Fruit fly (Drosophila melanogaster): ENCODE results near the gene sima.

sima gene

dm6 chr3R:30109380-30109779 is 51.3 kb downstream of the sima start:
- TF ChIP-seq gl (tag; optimal IDR thresholded peaks at IDR 0.05) (no peak), CG4496 (GFP tag; IDR thresholded peaks at IDR 0.05) (no peak), Pif1A (GFP tag; optimal IDR thresholded peaks at IDR 0.05) (no peak), CG34367 (tag; optimal IDR thresholded peaks at IDR 0.05) (no peak), Ets98B (GFP tag; IDR thresholded peaks at IDR 0.05) (no peak), CG32121 (GFP tag; IDR thresholded peaks at IDR 0.05) (no peak), CG12605 (GFP tag; IDR thresholded peaks at IDR 0.05) (no peak), CG15710 (tag; optimal IDR thresholded peaks at IDR 0.05) (no peak), Snoo (tag; optimal IDR thresholded peaks at IDR 0.05) (no peak), CG9948 (tag; optimal IDR thresholded peaks at IDR 0.05) (no peak), CG8301 (tag; optimal IDR thresholded peaks at IDR 0.05) (no peak), CG10348 (GFP tag; IDR thresholded peaks at IDR 0.05) (no peak), EcR (GFP tag; optimal IDR thresholded peaks at IDR 0.05) (no peak)

DNA sequence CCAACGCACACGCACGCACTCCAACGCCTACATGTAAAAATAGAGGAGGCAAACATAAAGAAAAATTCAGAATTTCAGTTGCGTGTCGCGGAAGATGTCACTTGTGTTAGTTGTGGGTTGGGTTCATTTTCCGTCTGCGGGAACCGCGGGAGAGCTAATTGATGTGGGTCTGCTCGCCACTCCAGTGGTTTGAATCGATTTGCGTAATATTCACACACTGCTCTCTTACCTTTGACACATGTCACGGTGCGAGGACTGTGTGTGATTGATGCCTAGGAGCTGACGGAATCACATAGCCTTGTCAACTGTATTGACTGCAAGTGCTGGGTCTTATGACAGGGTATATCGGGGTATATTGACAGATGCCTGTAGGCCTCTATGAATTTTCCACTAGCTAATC is 52.8 kb downstream of the sima start:
- TF ChIP-seq CG34367 (tag; optimal IDR thresholded peaks at IDR 0.05) = no peak
- no peak for TF ChIP-seq fd96Ca (GFP tag; IDR thresholded peaks at IDR 0.05)
- no peak for TF ChIP-seq CG17806 (tag; optimal IDR thresholded peaks at IDR 0.05)
- no peak for TF ChIP-seq CG32121 (GFP tag; IDR thresholded peaks at IDR 0.05)
- no peak for TF ChIP-seq gl (tag; optimal IDR thresholded peaks at IDR 0.05)
- TF ChIP-seq D1 (tag; optimal IDR thresholded peaks at IDR 0.05) = no peak
- TF ChIP-seq CG8159 (tag; optimal IDR thresholded peaks at IDR 0.05) = no peak
- no peak for TF ChIP-seq Ets98B (GFP tag; IDR thresholded peaks at IDR 0.05)
- TF ChIP-seq CG8301 (tag; optimal IDR thresholded peaks at IDR 0.05) = no peak
- no peak for TF ChIP-seq EcR (GFP tag; optimal IDR thresholded peaks at IDR 0.05)
- no peak for TF ChIP-seq CG4496 (GFP tag; IDR thresholded peaks at IDR 0.05)
- no peak for TF ChIP-seq CG9948 (tag; optimal IDR thresholded peaks at IDR 0.05)
- no peak for TF ChIP-seq Snoo (tag; optimal IDR thresholded peaks at IDR 0.05)
- TF ChIP-seq Pif1B (GFP tag; optimal IDR thresholded peaks at IDR 0.05) = no peak
- no peak for TF ChIP-seq CG13204 (GFP tag; optimal IDR thresholded peaks at IDR 0.05)
- no peak for TF ChIP-seq Pif1A (GFP tag; optimal IDR thresholded peaks at IDR 0.05)
- TF ChIP-seq CG15710 (tag; optimal IDR thresholded peaks at IDR 0.05) = no peak
- no peak for TF ChIP-seq CG14655 (GFP tag; optimal IDR thresholded peaks at IDR 0.05)

- TF ChIP-seq CG8301 (tag; optimal IDR thresholded peaks at IDR 0.05) (no peak), CG9948 (tag; optimal IDR thresholded peaks at IDR 0.05) (no peak), gl (tag; optimal IDR thresholded peaks at IDR 0.05) (no peak), CG10348 (GFP tag; IDR thresholded peaks at IDR 0.05) (no peak), CG17806 (tag; optimal IDR thresholded peaks at IDR 0.05) (no peak), fd96Ca (GFP tag; IDR thresholded peaks at IDR 0.05) (no peak), CG13204 (GFP tag; optimal IDR thresholded peaks at IDR 0.05) (no peak), Pif1A (GFP tag; optimal IDR thresholded peaks at IDR 0.05) (no peak), D1 (tag; optimal IDR thresholded peaks at IDR 0.05) (no peak), Ets98B (GFP tag; IDR thresholded peaks at IDR 0.05) (no peak), CG34367 (tag; optimal IDR thresholded peaks at IDR 0.05) (no peak), rn (GFP tag; IDR thresholded peaks at IDR 0.05) (no peak), CG32121 (GFP tag; IDR thresholded peaks at IDR 0.05) (no peak), CG12605 (GFP tag; IDR thresholded peaks at IDR 0.05) (no peak), CG14655 (GFP tag; optimal IDR thresholded peaks at IDR 0.05) (no peak), CG15710 (tag; optimal IDR thresholded peaks at IDR 0.05) (no peak), Snoo (tag; optimal IDR thresholded peaks at IDR 0.05) (no peak), Pif1B (GFP tag; optimal IDR thresholded peaks at IDR 0.05) (no peak), CG4496 (GFP tag; IDR thresholded peaks at IDR 0.05) (no peak)
Measured at dm6 chr3R:30114286-30114803, 56.2 kb downstream of the sima start.

- TF ChIP-seq CG10348 (GFP tag; IDR thresholded peaks at IDR 0.05) (no peak), CG12605 (GFP tag; IDR thresholded peaks at IDR 0.05) (no peak)
Measured at dm6 chr3R:30121731-30122130, 63.6 kb downstream of the sima start.

DNA sequence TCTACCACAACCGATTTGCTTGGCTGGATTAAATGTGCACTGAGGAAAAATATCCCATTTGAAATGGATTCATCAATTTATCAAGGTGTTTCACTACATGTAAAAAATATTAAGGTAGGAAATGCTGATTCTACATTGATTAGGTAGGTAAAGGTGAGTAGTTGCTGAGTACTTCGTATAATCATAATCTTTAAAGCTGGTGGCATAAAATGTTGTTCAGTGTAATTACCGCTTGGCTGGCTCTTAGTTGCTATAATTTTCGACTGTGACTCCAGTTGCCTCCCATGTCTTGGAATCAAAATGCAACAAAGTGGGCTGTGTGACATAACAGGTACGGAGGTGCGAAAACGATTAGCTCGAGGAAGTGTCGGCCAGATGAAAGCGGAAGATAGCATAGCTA is 65.1 kb downstream of the sima start, which contains the start of gene CG45072:
TSS of gene CG45072 (minus strand) at position 101 of the 400 bp plus-strand sequence.
- TF ChIP-seq CG9948 (tag; optimal IDR thresholded peaks at IDR 0.05) = no peak
- no peak for TF ChIP-seq Snoo (tag; optimal IDR thresholded peaks at IDR 0.05)
- TF ChIP-seq Pif1B (GFP tag; optimal IDR thresholded peaks at IDR 0.05) = no peak
- TF ChIP-seq rn (GFP tag; IDR thresholded peaks at IDR 0.05) = no peak
- no peak for TF ChIP-seq CG32121 (GFP tag; IDR thresholded peaks at IDR 0.05)
- TF ChIP-seq CG8159 (tag; optimal IDR thresholded peaks at IDR 0.05) = no peak

DNA sequence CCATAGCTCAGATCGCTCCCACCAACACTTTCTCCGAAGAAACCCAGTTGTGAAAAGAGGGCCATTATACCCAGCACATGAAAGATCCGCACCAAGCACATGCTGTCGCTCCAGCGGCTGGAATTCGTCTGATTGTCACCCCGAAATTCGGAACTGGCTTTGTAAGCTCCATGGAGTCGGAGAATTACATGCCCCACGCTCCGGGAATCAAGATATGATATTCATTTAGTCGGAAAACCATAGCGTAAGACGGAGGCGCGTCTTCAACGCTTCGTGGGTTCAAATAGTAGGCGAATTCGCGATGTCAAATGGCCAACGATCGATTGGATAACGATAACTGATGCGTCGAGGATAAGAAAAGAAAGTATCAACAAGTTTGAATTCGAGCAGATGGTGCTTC is 66.5 kb downstream of the sima start, which contains the start of gene CG45073:
TSS of gene CG45073 (minus strand) at position 101 of the 400 bp plus-strand sequence.
- TF ChIP-seq CG8159 (tag; optimal IDR thresholded peaks at IDR 0.05) = no peak
- no peak for TF ChIP-seq EcR (GFP tag; optimal IDR thresholded peaks at IDR 0.05)
- no peak for TF ChIP-seq CG17806 (tag; optimal IDR thresholded peaks at IDR 0.05)
- TF ChIP-seq CG8301 (tag; optimal IDR thresholded peaks at IDR 0.05) = no peak
- no peak for TF ChIP-seq CG9948 (tag; optimal IDR thresholded peaks at IDR 0.05)
- TF ChIP-seq CG14655 (GFP tag; optimal IDR thresholded peaks at IDR 0.05) = no peak
- TF ChIP-seq fd96Ca (GFP tag; IDR thresholded peaks at IDR 0.05) = no peak
- no peak for TF ChIP-seq Pif1B (GFP tag; optimal IDR thresholded peaks at IDR 0.05)
- no peak for TF ChIP-seq D1 (tag; optimal IDR thresholded peaks at IDR 0.05)
- TF ChIP-seq CG15710 (tag; optimal IDR thresholded peaks at IDR 0.05) = no peak
- no peak for TF ChIP-seq CG32121 (GFP tag; IDR thresholded peaks at IDR 0.05)
- no peak for TF ChIP-seq Ets98B (GFP tag; IDR thresholded peaks at IDR 0.05)
- TF ChIP-seq CG13204 (GFP tag; optimal IDR thresholded peaks at IDR 0.05) = no peak
- TF ChIP-seq Pif1A (GFP tag; optimal IDR thresholded peaks at IDR 0.05) = no peak
- no peak for TF ChIP-seq CG10348 (GFP tag; IDR thresholded peaks at IDR 0.05)
- no peak for TF ChIP-seq CG4496 (GFP tag; IDR thresholded peaks at IDR 0.05)

Data from whole organism, pupa.